Fruit fly (Drosophila melanogaster) whole organism: Measurements from ENCODE around the gene CG1532.

Source experiments
- CG8478 ChIP-seq: fragments of >200 bp; optimal IDR thresholded peaks from 2 replicates; lab custom pipeline; 2018; ENCODE audit warnings: inconsistent platforms
- Dll ChIP-seq: fragments of >200 bp; optimal IDR thresholded peaks from 2 replicates; lab custom pipeline; 2017
- EcR ChIP-seq, 2 experiments: fragments of >200 bp; optimal IDR thresholded peaks; 2 replicates each; lab custom pipeline; 2017; ENCODE audit warnings: missing biosample characterization in 2 of 2, missing genetic modification characterization in 2 of 2, missing genetic modification reagents in 2 of 2
- pan ChIP-seq: fragments of >200 bp; optimal IDR thresholded peaks from 2 replicates; lab custom pipeline; 2017
- psq ChIP-seq: fragments of >200 bp; optimal IDR thresholded peaks from 2 replicates; lab custom pipeline; 2017
- usp ChIP-seq: fragments of >200 bp; optimal IDR thresholded peaks from 2 replicates; lab custom pipeline; 2017; ENCODE audit warnings: missing biosample characterization, missing genetic modification characterization, mixed read lengths

Gene CG1532

dm6 chrX:21041825-21042224 lies 13.7 kb upstream of the CG1532 start, which contains the start of gene Mgstl:
TSS of gene Mgstl (plus strand) at chrX:21042125.
- no peak for TF ChIP-seq Dll (lab: Kevin White, UChicago)
- no peak for TF ChIP-seq CG8478 (lab: Kevin White, UChicago)
- no peak for TF ChIP-seq EcR (GFP tag; optimal IDR thresholded peaks at IDR 0.05; lab: Kevin White, UChicago)
- no peak for TF ChIP-seq pan (lab: Kevin White, UChicago)
- TF ChIP-seq usp (GFP tag; lab: Kevin White, UChicago): no peak
- TF ChIP-seq psq (lab: Kevin White, UChicago): no peak

dm6 chrX:21040505-21040904 lies 12.3 kb upstream of the CG1532 start, which contains the start of gene CG15449:
TSS of gene CG15449 (minus strand) at chrX:21040605.
- TF ChIP-seq usp (GFP tag; lab: Kevin White, UChicago) (no peak), Dll (lab: Kevin White, UChicago) (no peak), psq (lab: Kevin White, UChicago) (no peak), CG8478 (lab: Kevin White, UChicago) (no peak), EcR (GFP tag; optimal IDR thresholded peaks at IDR 0.05; lab: Kevin White, UChicago) (no peak), pan (lab: Kevin White, UChicago) (no peak)

- TF ChIP-seq pan (lab: Kevin White, UChicago) (no peak), psq (lab: Kevin White, UChicago) (no peak)
Observed at dm6 chrX:21035938-21036324, 7.8 kb upstream of the CG1532 start.

dm6 chrX:21035208-21035937 lies 7.2 kb upstream of the CG1532 start, which contains the start of gene Ntf-2:
TSS of gene Ntf-2 (plus strand) at chrX:21035469.
- TF ChIP-seq psq (lab: Kevin White, UChicago) (no peak), CG8478 (lab: Kevin White, UChicago) (no peak), Dll (lab: Kevin White, UChicago) (no peak), EcR (GFP tag; optimal IDR thresholded peaks at IDR 0.05; lab: Kevin White, UChicago) (no peak), pan (lab: Kevin White, UChicago) (no peak), usp (GFP tag; lab: Kevin White, UChicago) (no peak)

- TF ChIP-seq pan (lab: Kevin White, UChicago) (no peak), Dll (lab: Kevin White, UChicago) (no peak), CG8478 (lab: Kevin White, UChicago) (no peak)
Observed at dm6 chrX:21034638-21035037, 6.5 kb upstream of the CG1532 start.

- TF ChIP-seq psq (lab: Kevin White, UChicago): no peak
- no peak for TF ChIP-seq CG8478 (lab: Kevin White, UChicago)
- no peak for TF ChIP-seq usp (GFP tag; lab: Kevin White, UChicago)
- TF ChIP-seq pan (lab: Kevin White, UChicago): no peak
- TF ChIP-seq Dll (lab: Kevin White, UChicago): no peak
- no peak for TF ChIP-seq EcR (GFP tag; optimal IDR thresholded peaks at IDR 0.05; lab: Kevin White, UChicago)
Observed at dm6 chrX:21031819-21032261, 3.7 kb upstream of the CG1532 start, which contains the start of gene CG1529. TSS of gene CG1529 (minus strand) at chrX:21031950.

- TF ChIP-seq EcR (GFP tag; optimal IDR thresholded peaks at IDR 0.05; lab: Kevin White, UChicago) (no peak), CG8478 (lab: Kevin White, UChicago) (no peak), pan (lab: Kevin White, UChicago) (no peak), usp (GFP tag; lab: Kevin White, UChicago) (no peak), psq (lab: Kevin White, UChicago) (no peak), Dll (lab: Kevin White, UChicago) (no peak)
Observed at dm6 chrX:21025788-21026187, 2.4 kb downstream of the CG1532 start, which contains the start of gene r-cup. TSS of gene r-cup (minus strand) at chrX:21025888.

dm6 chrX:21017568-21017967 lies 10.6 kb downstream of the CG1532 start:
- TF ChIP-seq Dll (lab: Kevin White, UChicago) (no peak), usp (GFP tag; lab: Kevin White, UChicago) (no peak), CG8478 (lab: Kevin White, UChicago) (no peak), EcR (GFP tag; optimal IDR thresholded peaks at IDR 0.05; lab: Kevin White, UChicago) (no peak), psq (lab: Kevin White, UChicago) (no peak), pan (lab: Kevin White, UChicago) (no peak)

- no peak for TF ChIP-seq usp (GFP tag; lab: Kevin White, UChicago)
- no peak for TF ChIP-seq Dll (lab: Kevin White, UChicago)
- no peak for TF ChIP-seq CG8478 (lab: Kevin White, UChicago)
- no peak for TF ChIP-seq pan (lab: Kevin White, UChicago)
- TF ChIP-seq psq (lab: Kevin White, UChicago): no peak
Observed at dm6 chrX:21010541-21010940, 17.6 kb downstream of the CG1532 start.

- TF ChIP-seq psq (lab: Kevin White, UChicago): no peak
- no peak for TF ChIP-seq usp (GFP tag; lab: Kevin White, UChicago)
- TF ChIP-seq EcR (GFP tag; optimal IDR thresholded peaks at IDR 0.05; lab: Kevin White, UChicago): no peak
- no peak for TF ChIP-seq Dll (lab: Kevin White, UChicago)
- TF ChIP-seq CG8478 (lab: Kevin White, UChicago): no peak
- no peak for TF ChIP-seq pan (lab: Kevin White, UChicago)
Observed at dm6 chrX:20984386-20984785, 43.8 kb downstream of the CG1532 start, which contains the start of gene CG11666. TSS of gene CG11666 (plus strand) at chrX:20984686.

- TF ChIP-seq EcR (GFP tag; optimal IDR thresholded peaks at IDR 0.05; lab: Kevin White, UChicago) (no peak), CG8478 (lab: Kevin White, UChicago) (no peak), usp (GFP tag; lab: Kevin White, UChicago) (no peak), Dll (lab: Kevin White, UChicago) (no peak), psq (lab: Kevin White, UChicago) (no peak), pan (lab: Kevin White, UChicago) (no peak)
Observed at dm6 chrX:20977986-20978385, 50.2 kb downstream of the CG1532 start, which contains the start of gene CG44426. TSS of gene CG44426 (plus strand) at chrX:20978286.
